Comparison of ENCODE assay signal across 2 fruit fly cellular contexts in genomic region chr3R:30566181-30566902, dm6.
TF ChIP-seq lines count a peak whose summit lies in the region.

No protein-coding gene starts in this region.

- TF ChIP-seq CTCF in whole organism, embryonic (GFP tag; optimal IDR thresholded peaks at IDR 0.05; lab: Kevin White, UChicago), result no peak

TF ChIP-seq in whole organism, embryonic, 481 proteins besides CTCF, POLR2A, EP300 and RAD21:
- TF ChIP-seq lab (GFP tag; optimal IDR thresholded peaks at IDR 0.05; lab: Kevin White, UChicago), result no peak
- TF ChIP-seq Lpt (GFP tag; optimal IDR thresholded peaks at IDR 0.05; lab: Kevin White, UChicago), result no peak
- no peak for TF ChIP-seq ken (GFP tag; IDR thresholded peaks at IDR 0.05; lab: Robert Waterston, UW)
- no peak for TF ChIP-seq CG7357 (GFP tag; IDR thresholded peaks at IDR 0.05; lab: Robert Waterston, UW)
- TF ChIP-seq CG8765 (GFP tag; IDR thresholded peaks at IDR 0.05; lab: Robert Waterston, UW), result no peak
- TF ChIP-seq MBD-R2 (GFP tag; IDR thresholded peaks at IDR 0.05; lab: Robert Waterston, UW), result no peak
- no peak for TF ChIP-seq Hand (GFP tag; optimal IDR thresholded peaks at IDR 0.05; lab: Kevin White, UChicago)
- no peak for TF ChIP-seq unpg (GFP tag; optimal IDR thresholded peaks at IDR 0.05; lab: Kevin White, UChicago)
- no peak for TF ChIP-seq CG31441 (GFP tag; IDR thresholded peaks at IDR 0.05; lab: Robert Waterston, UW)
- no peak for TF ChIP-seq CG17328 (GFP tag; IDR thresholded peaks at IDR 0.05; lab: Robert Waterston, UW)
- TF ChIP-seq gt (GFP tag; IDR thresholded peaks at IDR 0.05; lab: Robert Waterston, UW), result no peak
- no peak for TF ChIP-seq CG2875 (GFP tag; optimal IDR thresholded peaks at IDR 0.05; lab: Kevin White, UChicago)
- no peak for TF ChIP-seq crc (GFP tag; optimal IDR thresholded peaks at IDR 0.05; lab: Kevin White, UChicago)
- TF ChIP-seq CG8359 (GFP tag; optimal IDR thresholded peaks at IDR 0.05; lab: Kevin White, UChicago; ENCODE audit: borderline replicate concordance), result peak; percentile 95
- TF ChIP-seq sim (GFP tag; IDR thresholded peaks at IDR 0.05; lab: Robert Waterston, UW), result no peak
- TF ChIP-seq chm (GFP tag; IDR thresholded peaks at IDR 0.05; lab: Robert Waterston, UW), result no peak
- no peak for TF ChIP-seq pan (optimal IDR thresholded peaks at IDR 0.05; lab: Kevin White, UChicago)
- TF ChIP-seq pan (GFP tag; optimal IDR thresholded peaks at IDR 0.05 in 1 of 2, IDR thresholded peaks at IDR 0.05 in 1 of 2), result no peak
- no peak for TF ChIP-seq sisA (GFP tag; IDR thresholded peaks at IDR 0.05; lab: Robert Waterston, UW)
- TF ChIP-seq Jarid2 (GFP tag; optimal IDR thresholded peaks at IDR 0.05; lab: Kevin White, UChicago), result no peak
- no peak for TF ChIP-seq CG1233 (GFP tag; optimal IDR thresholded peaks at IDR 0.05; lab: Kevin White, UChicago)
- TF ChIP-seq CG9609 (GFP tag; optimal IDR thresholded peaks at IDR 0.05; lab: Kevin White, UChicago), result no peak
- TF ChIP-seq CG18011 (GFP tag; optimal IDR thresholded peaks at IDR 0.05; lab: Kevin White, UChicago), result no peak
- TF ChIP-seq corto (GFP tag; optimal IDR thresholded peaks at IDR 0.05; lab: Kevin White, UChicago), result no peak
- no peak for TF ChIP-seq ase (GFP tag; IDR thresholded peaks at IDR 0.05; lab: Robert Waterston, UW)
- TF ChIP-seq Blimp-1 (GFP tag; optimal IDR thresholded peaks at IDR 0.05; lab: Kevin White, UChicago), result peak; percentile 63
- no peak for TF ChIP-seq repo (GFP tag; optimal IDR thresholded peaks at IDR 0.05; lab: Kevin White, UChicago)
- no peak for TF ChIP-seq CG12236 (GFP tag; optimal IDR thresholded peaks at IDR 0.05; lab: Kevin White, UChicago)
- TF ChIP-seq Sox102F (GFP tag; optimal IDR thresholded peaks at IDR 0.05; lab: Kevin White, UChicago), result no peak
- no peak for TF ChIP-seq CG10431 (GFP tag; optimal IDR thresholded peaks at IDR 0.05; lab: Kevin White, UChicago)
- no peak for TF ChIP-seq Oli (tag; optimal IDR thresholded peaks at IDR 0.05; lab: Kevin White, UChicago)
- TF ChIP-seq CG18764 (GFP tag; optimal IDR thresholded peaks at IDR 0.05; lab: Kevin White, UChicago), result no peak
- TF ChIP-seq CG7745 (tag; optimal IDR thresholded peaks at IDR 0.05; lab: Kevin White, UChicago), result peak; percentile 70
- no peak for TF ChIP-seq Spps (tag; optimal IDR thresholded peaks at IDR 0.05; lab: Kevin White, UChicago)
- peak in 1 of 2 experiments; percentile 32 for TF ChIP-seq Pdp1 (GFP tag; optimal IDR thresholded peaks at IDR 0.05; lab: Kevin White, UChicago)
- TF ChIP-seq CG7556 (GFP tag; optimal IDR thresholded peaks at IDR 0.05; lab: Kevin White, UChicago), result no peak
- TF ChIP-seq vvl (GFP tag; IDR thresholded peaks at IDR 0.05; lab: Robert Waterston, UW), result peak; percentile 33; the same call in 1 of the 2 replicates
- no peak for TF ChIP-seq Side (GFP tag; optimal IDR thresholded peaks at IDR 0.05; lab: Kevin White, UChicago)
TF ChIP-seq in whole organism, embryonic: peak in this region for 5.

TF ChIP-seq in whole organism, prepupa, 60 proteins besides CTCF, POLR2A, EP300 and RAD21:
- TF ChIP-seq Eip78C (GFP tag; lab: Kevin White, UChicago) (peak; percentile 3), net (GFP tag; optimal IDR thresholded peaks at IDR 0.05; lab: Kevin White, UChicago) (no peak)

Comparison
In these comparisons a context has a peak if more than half of its experiments do, and no peak if none do; other contexts are left out.
1. Of the 7 proteins assayed by ChIP-seq in both whole organism, embryonic and whole organism, prepupa: peak only in whole organism, embryonic: Blimp-1; only in whole organism, prepupa: none; in both: none; in neither: 6.